Worm (Caenorhabditis elegans): ENCODE measurements around the gene grdn-1.
A peak's percentile ranks its signal among the peaks of the same experiment; 100 is the strongest.

The grdn-1 gene

ce11 chrV:18637544-18638366, 45.2 kb downstream of the grdn-1 start:
- TF ChIP-seq ama-1 (optimal IDR thresholded peaks at IDR 0.05): peak; percentile 55
- no peak for TF ChIP-seq ama-1 (GFP tag; optimal IDR thresholded peaks at IDR 0.05)
- peak; percentile 4 for TF ChIP-seq rpc-1 (optimal IDR thresholded peaks at IDR 0.05)
- no peak for TF ChIP-seq rpc-1 (tag; optimal IDR thresholded peaks at IDR 0.05)
- TF ChIP-seq ceh-40 (GFP tag; IDR thresholded peaks at IDR 0.05): 0 out of 2 replicates have a peak, but pooled peaks have one; percentile 2
- TF ChIP-seq Y56A3A.18 (GFP tag; IDR thresholded peaks at IDR 0.05): peak; percentile 21; the same call in 1 of the 2 replicates
- TF ChIP-seq attf-3 (GFP tag; conservative IDR thresholded peaks at IDR 0.05): no peak

DNA sequence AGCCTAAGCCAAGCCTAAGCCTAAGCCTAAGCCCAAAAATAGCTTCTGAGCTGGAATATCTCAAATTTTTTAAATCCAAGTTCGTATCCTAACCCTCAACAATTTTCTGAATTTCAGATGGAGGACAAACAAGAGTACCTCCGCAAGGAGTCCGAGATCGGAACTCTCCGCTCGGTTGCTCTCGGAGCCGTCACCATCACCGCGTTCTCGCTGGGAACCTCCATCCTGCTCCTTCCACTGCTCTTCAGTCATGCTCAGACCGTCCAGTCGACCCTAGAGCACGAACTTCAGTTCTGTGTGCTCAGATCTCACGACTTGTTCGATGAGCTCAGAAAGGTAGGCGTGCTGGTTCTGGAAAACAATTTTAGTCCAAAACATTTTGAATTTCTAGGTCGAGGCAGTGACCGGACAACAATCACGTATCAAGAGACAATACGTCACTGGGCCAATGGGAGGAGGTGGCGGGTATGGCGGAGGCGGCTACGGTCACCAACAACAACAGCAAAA, 45.9 kb downstream of the grdn-1 start, which contains the start of gene col-42:
TSS of gene col-42 (plus strand) at position 118 of the 507 bp plus-strand sequence.
- TF ChIP-seq lin-54 (GFP tag; optimal IDR thresholded peaks at IDR 0.05) (no peak), ZK185.1 (tag; optimal IDR thresholded peaks at IDR 0.05; ENCODE audit: poor library complexity, severe bottlenecking) (no peak), madf-10 (tag; optimal IDR thresholded peaks at IDR 0.05) (no peak), Y53F4B.3 (GFP tag; IDR thresholded peaks at IDR 0.05) (no peak), lin-26 (GFP tag; IDR thresholded peaks at IDR 0.05) (peak; percentile 90), dox-1 (GFP tag; IDR thresholded peaks at IDR 0.05) (no peak), snpc-3.4 (tag; optimal IDR thresholded peaks at IDR 0.05) (no peak), Y53G8AR.9 (GFP tag; conservative IDR thresholded peaks at IDR 0.05) (peak; percentile 58; the same call in 1 of the 2 replicates), nfyb-1 (GFP tag; IDR thresholded peaks at IDR 0.05) (0 out of 2 replicates have a peak, but pooled peaks have one; percentile 8), hsf-1 (GFP tag; IDR thresholded peaks at IDR 0.05) (no peak), F33H1.4 (GFP tag; IDR thresholded peaks at IDR 0.05) (no peak), zim-3 (tag; optimal IDR thresholded peaks at IDR 0.05) (peak; percentile 67), tbp1 (GFP tag; optimal IDR thresholded peaks at IDR 0.05) (no peak), ztf-26 (tag; optimal IDR thresholded peaks at IDR 0.05) (peak; percentile 54), lin-40 (tag; optimal IDR thresholded peaks at IDR 0.05) (peak; percentile 63), madf-8 (GFP tag; conservative IDR thresholded peaks at IDR 0.05) (no peak), athp-1 (tag; optimal IDR thresholded peaks at IDR 0.05) (no peak), chd-7 (tag; optimal IDR thresholded peaks at IDR 0.05) (no peak), K12H6.12 (tag; optimal IDR thresholded peaks at IDR 0.05) (peak; percentile 31), cebp-1 (GFP tag; IDR thresholded peaks at IDR 0.05) (no peak), cebp-1 (tag; optimal IDR thresholded peaks at IDR 0.05) (no peak), ama-1 (optimal IDR thresholded peaks at IDR 0.05) (peak; percentile 74), ama-1 (GFP tag; optimal IDR thresholded peaks at IDR 0.05) (no peak)

- peak; percentile 23; the same call in 1 of the 2 replicates for TF ChIP-seq dox-1 (GFP tag; IDR thresholded peaks at IDR 0.05)
- no peak for TF ChIP-seq mel-28 (tag; optimal IDR thresholded peaks at IDR 0.05; ENCODE audit: borderline replicate concordance)
- no peak for TF ChIP-seq hmg-20 (GFP tag; IDR thresholded peaks at IDR 0.05)
- TF ChIP-seq mcd-1 (GFP tag; IDR thresholded peaks at IDR 0.05): peak; percentile 27; the same call in 1 of the 2 replicates
- TF ChIP-seq atf-7 (tag; optimal IDR thresholded peaks at IDR 0.05): no peak
- no peak for TF ChIP-seq nfya-2 (GFP tag; IDR thresholded peaks at IDR 0.05)
- TF ChIP-seq egrh-3 (GFP tag; IDR thresholded peaks at IDR 0.05): peak; percentile 96
- no peak for TF ChIP-seq Y53F4B.3 (GFP tag; IDR thresholded peaks at IDR 0.05)
- TF ChIP-seq K11D2.4 (GFP tag; IDR thresholded peaks at IDR 0.05): 0 out of 2 replicates have a peak, but pooled peaks have one; percentile 14
- no peak for TF ChIP-seq T07F8.4 (tag; optimal IDR thresholded peaks at IDR 0.05)
- TF ChIP-seq chd-7 (tag; optimal IDR thresholded peaks at IDR 0.05): no peak
- TF ChIP-seq F37B4.10 (GFP tag; IDR thresholded peaks at IDR 0.05): no peak
- no peak for TF ChIP-seq cebp-2 (GFP tag; IDR thresholded peaks at IDR 0.05)
- TF ChIP-seq zfh-2 (GFP tag; conservative IDR thresholded peaks at IDR 0.05): peak; percentile 93
- TF ChIP-seq pbrm-1 (GFP tag; IDR thresholded peaks at IDR 0.05): no peak
- no peak for TF ChIP-seq nhr-90 (tag; optimal IDR thresholded peaks at IDR 0.05)
- no peak for TF ChIP-seq ama-1 (optimal IDR thresholded peaks at IDR 0.05)
- TF ChIP-seq ama-1 (GFP tag; optimal IDR thresholded peaks at IDR 0.05): no peak
- 0 out of 2 replicates have a peak, but pooled peaks have one; percentile 75 for TF ChIP-seq lin-26 (GFP tag; IDR thresholded peaks at IDR 0.05)
- TF ChIP-seq F57C9.4 (tag; optimal IDR thresholded peaks at IDR 0.05): no peak
Measured at ce11 chrV:18639074-18639473, 46.5 kb downstream of the grdn-1 start.
